Fruit fly (Drosophila melanogaster): ENCODE results near the gene sinah.

DNA sequence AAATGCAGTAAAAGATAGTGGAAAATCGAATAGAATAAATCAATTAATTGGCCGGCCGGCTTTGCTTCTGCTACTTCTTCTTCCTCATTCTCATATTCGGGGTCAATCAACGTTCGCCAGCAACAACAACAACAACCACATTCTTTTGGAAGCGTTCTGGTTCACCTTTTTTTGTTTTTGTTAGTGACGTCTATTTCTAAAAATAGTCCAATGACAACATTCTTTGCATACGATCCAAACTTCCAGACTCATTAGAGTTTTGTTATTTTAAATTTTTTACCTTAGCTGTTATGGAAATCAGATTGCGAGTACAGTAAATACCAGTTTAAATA, 6.9 kb downstream of the sinah start:
- TF ChIP-seq Ets65A (GFP tag) = no peak
- TF ChIP-seq CG2712 (tag; optimal IDR thresholded peaks at IDR 0.05) = no peak
- TF ChIP-seq CG8281 (tag; optimal IDR thresholded peaks at IDR 0.05) = no peak
- TF ChIP-seq CG12219 (GFP tag; optimal IDR thresholded peaks at IDR 0.05) = no peak
- no peak for TF ChIP-seq CG16779 (GFP tag; IDR thresholded peaks at IDR 0.05)
- no peak for TF ChIP-seq sisA (GFP tag; IDR thresholded peaks at IDR 0.05)
- TF ChIP-seq Blimp-1 (GFP tag; optimal IDR thresholded peaks at IDR 0.05) = no peak
- TF ChIP-seq ab (GFP tag; optimal IDR thresholded peaks at IDR 0.05) = no peak
- TF ChIP-seq CG14965 (GFP tag; optimal IDR thresholded peaks at IDR 0.05; ENCODE audit: borderline replicate concordance) = no peak
- TF ChIP-seq CG10565 (GFP tag; optimal IDR thresholded peaks at IDR 0.05) = no peak
- no peak for TF ChIP-seq CG9437 (GFP tag; optimal IDR thresholded peaks at IDR 0.05)
